Fruit fly (Drosophila melanogaster) whole organism, embryonic: Measurements from ENCODE around the gene Sry-alpha.
A peak's percentile ranks its signal among the peaks of the same experiment; 100 is the strongest.

Experiments used
- BtbVII ChIP-seq: fragments of 200-800 bp; sonication (Bioruptor generic); optimal IDR thresholded peaks from 3 replicates; lab custom pipeline; 2017; ENCODE audit warnings: missing biosample characterization, mild to moderate bottlenecking, missing genetic modification characterization
- CG1024 ChIP-seq: fragments of 200-800 bp; sonication (Bioruptor generic); IDR thresholded peaks from 2 replicates; pipeline ENCODE4 v1.3.6; 2022; ENCODE audit warnings: missing biosample characterization, missing genetic modification characterization
- CG10462 ChIP-seq: fragments of 200-800 bp; sonication (Bioruptor generic); optimal IDR thresholded peaks from 2 replicates; lab custom pipeline; 2016; ENCODE audit warnings: missing biosample characterization, missing genetic modification characterization
- CG11456 ChIP-seq: fragments of 200-800 bp; sonication (Bioruptor generic); IDR thresholded peaks from 3 replicates; pipeline ENCODE4 v1.3.6; 2022; ENCODE audit warnings: missing biosample characterization, missing genetic modification characterization
- CG12299 ChIP-seq: fragments of 200-800 bp; sonication (Bioruptor generic); optimal IDR thresholded peaks from 2 replicates; lab custom pipeline; 2018; ENCODE audit warnings: missing biosample characterization, mild to moderate bottlenecking, missing genetic modification characterization
- CG1233 ChIP-seq: fragments of 200-800 bp; sonication (Bioruptor generic); optimal IDR thresholded peaks from 4 replicates; lab custom pipeline; 2018; ENCODE audit warnings: missing biosample characterization, mild to moderate bottlenecking, missing genetic modification characterization
- CG13296 ChIP-seq: fragments of 200-800 bp; sonication (Bioruptor generic); optimal IDR thresholded peaks from 3 replicates; lab custom pipeline; 2018; ENCODE audit warnings: missing biosample characterization, mild to moderate bottlenecking, missing genetic modification characterization
- CG2678 ChIP-seq: fragments of 200-800 bp; sonication (Bioruptor generic); optimal IDR thresholded peaks from 3 replicates; lab custom pipeline; 2019; ENCODE audit warnings: missing biosample characterization, mild to moderate bottlenecking, missing genetic modification characterization, moderate library complexity
- CG30431 ChIP-seq: fragments of 200-800 bp; sonication (Bioruptor generic); optimal IDR thresholded peaks from 2 replicates; lab custom pipeline; 2017; ENCODE audit warnings: missing biosample characterization, missing genetic modification characterization
- CG34224 ChIP-seq: fragments of 200-800 bp; sonication (Bioruptor generic); IDR thresholded peaks from 3 replicates; pipeline ENCODE4 v1.3.6; 2022; ENCODE audit warnings: missing biosample characterization, missing genetic modification characterization; ENCODE audit not compliant: partially characterized antibody
- CG4282 ChIP-seq: fragments of 200-800 bp; sonication (Bioruptor generic); optimal IDR thresholded peaks from 2 replicates; lab custom pipeline; 2016; ENCODE audit warnings: missing biosample characterization, missing genetic modification characterization
- CG4328 ChIP-seq: fragments of 200-800 bp; sonication (Bioruptor generic); optimal IDR thresholded peaks from 3 replicates; lab custom pipeline; 2017; ENCODE audit warnings: missing biosample characterization, missing genetic modification reagents, missing genetic modification characterization
- CG4424 ChIP-seq: fragments of 200-800 bp; sonication (Bioruptor generic); optimal IDR thresholded peaks from 3 replicates; lab custom pipeline; 2016; ENCODE audit warnings: missing biosample characterization, missing genetic modification characterization
- CG7839 ChIP-seq: fragments of 200-800 bp; sonication (Bioruptor generic); optimal IDR thresholded peaks from 3 replicates; lab custom pipeline; 2018; ENCODE audit warnings: missing biosample characterization, mild to moderate bottlenecking, missing genetic modification characterization, moderate library complexity
- CG8089 ChIP-seq: fragments of 200-800 bp; sonication (Bioruptor generic); optimal IDR thresholded peaks from 3 replicates; lab custom pipeline; 2016; ENCODE audit warnings: missing biosample characterization, missing genetic modification characterization
- CG8478 ChIP-seq: fragments of >200 bp; optimal IDR thresholded peaks from 2 replicates; lab custom pipeline; 2018
- CG8765 ChIP-seq: fragments of 200-800 bp; sonication (Bioruptor generic); IDR thresholded peaks from 2 replicates; pipeline ENCODE4 v1.3.6; 2022; ENCODE audit warnings: missing biosample characterization, missing genetic modification characterization
- CG8944 ChIP-seq: fragments of 200-800 bp; sonication (Bioruptor generic); optimal IDR thresholded peaks from 3 replicates; lab custom pipeline; 2016; ENCODE audit warnings: missing biosample characterization, missing genetic modification characterization
- D ChIP-seq, 2 experiments: fragments of 200-800 bp in 1 of 2; fragments of >200 bp in 1 of 2; sonication (Bioruptor generic) in 1 of 2; optimal IDR thresholded peaks; 2 replicates in 1 of 2; 3 replicates in 1 of 2; lab custom pipeline; 2017; ENCODE audit warnings: mild to moderate bottlenecking in 1 of 2, missing biosample characterization in 1 of 2, missing genetic modification characterization in 1 of 2, missing genetic modification reagents in 1 of 2
- Dbx ChIP-seq: fragments of 200-800 bp; sonication (Bioruptor generic); IDR thresholded peaks from 3 replicates; pipeline ENCODE4 v1.3.6; 2022; ENCODE audit warnings: missing biosample characterization, missing genetic modification characterization
- E2f1 ChIP-seq: fragments of 200-800 bp; sonication (Bioruptor generic); IDR thresholded peaks from 2 replicates; pipeline ENCODE4 v1.3.6; 2022; ENCODE audit warnings: missing biosample characterization, missing genetic modification characterization
- Gsc ChIP-seq: fragments of 200-800 bp; sonication (Bioruptor generic); IDR thresholded peaks from 2 replicates; pipeline ENCODE4 v1.3.6; 2022; ENCODE audit warnings: missing biosample characterization, missing genetic modification characterization
- HLH54F ChIP-seq: fragments of 200-800 bp; sonication (Bioruptor generic); optimal IDR thresholded peaks from 3 replicates; lab custom pipeline; 2016; ENCODE audit warnings: missing biosample characterization, missing genetic modification characterization
- Med ChIP-seq: fragments of 200-800 bp; sonication (Bioruptor generic); peaks from one replicate; lab custom pipeline; 2016; ENCODE audit warnings: missing biosample characterization, missing genetic modification characterization, mild to moderate bottlenecking, inconsistent platforms, moderate library complexity
- Stat92E ChIP-seq, 3 experiments: fragments of >200 bp in 2 of 3; fragments of 200-800 bp in 1 of 3; sonication (Bioruptor generic) in 1 of 3; optimal IDR thresholded peaks; 2 replicates each; lab custom pipeline; 2017 to 2019; ENCODE audit warnings: missing biosample characterization in 3 of 3, missing genetic modification characterization in 3 of 3, mild to moderate bottlenecking in 1 of 3, moderate library complexity in 1 of 3
- Usf ChIP-seq: fragments of 200-800 bp; sonication (Bioruptor generic); optimal IDR thresholded peaks from 2 replicates; lab custom pipeline; 2017; ENCODE audit warnings: missing genotype, missing biosample characterization, missing genetic modification characterization
- Xrp1 ChIP-seq: fragments of 200-800 bp; sonication (Bioruptor generic); IDR thresholded peaks from 2 replicates; pipeline ENCODE4 v1.3.6; 2022; ENCODE audit warnings: missing biosample characterization, missing genetic modification characterization
- al ChIP-seq: fragments of 200-800 bp; sonication (Bioruptor generic); IDR thresholded peaks from 2 replicates; pipeline ENCODE4 v1.3.6; 2022; ENCODE audit warnings: missing biosample characterization, missing genetic modification characterization
- ci ChIP-seq: fragments of 200-800 bp; sonication (Bioruptor generic); IDR thresholded peaks from 3 replicates; pipeline ENCODE4 v1.3.6; 2022; ENCODE audit warnings: missing biosample characterization, missing genetic modification characterization
- corto ChIP-seq: fragments of 200-800 bp; sonication (Bioruptor generic); optimal IDR thresholded peaks from 2 replicates; lab custom pipeline; 2016; ENCODE audit warnings: missing biosample characterization, mild to moderate bottlenecking, missing genetic modification characterization, moderate library complexity
- crp ChIP-seq, 2 experiments: fragments of 200-800 bp; sonication (Bioruptor generic); optimal IDR thresholded peaks; 2 replicates in 1 of 2; 3 replicates in 1 of 2; lab custom pipeline; 2017; ENCODE audit warnings: missing biosample characterization in 2 of 2, missing genetic modification characterization in 2 of 2, mild to moderate bottlenecking in 1 of 2, moderate library complexity in 1 of 2
- dimm ChIP-seq: fragments of 200-800 bp; sonication (Bioruptor generic); IDR thresholded peaks from 2 replicates; pipeline ENCODE4 v1.3.6; 2022; ENCODE audit warnings: missing biosample characterization, missing genetic modification characterization
- en ChIP-seq: fragments of 200-800 bp; sonication (Bioruptor generic); optimal IDR thresholded peaks from 2 replicates; lab custom pipeline; 2016; ENCODE audit warnings: missing biosample characterization, missing genetic modification characterization
- fd64A ChIP-seq: fragments of 200-800 bp; sonication (Bioruptor generic); optimal IDR thresholded peaks from 3 replicates; lab custom pipeline; 2018; ENCODE audit warnings: missing biosample characterization, mild to moderate bottlenecking, missing genetic modification characterization
- fru ChIP-seq: fragments of >200 bp; optimal IDR thresholded peaks from 2 replicates; lab custom pipeline; 2017
- ftz-f1 ChIP-seq: fragments of 200-800 bp; sonication (Bioruptor generic); optimal IDR thresholded peaks from 2 replicates; lab custom pipeline; 2016; ENCODE audit warnings: missing biosample characterization, missing genetic modification characterization
- gem ChIP-seq: fragments of 200-800 bp; sonication (Bioruptor generic); optimal IDR thresholded peaks from 2 replicates; lab custom pipeline; 2019; ENCODE audit warnings: missing biosample characterization, mild to moderate bottlenecking, missing genetic modification characterization, moderate library complexity
- kah ChIP-seq: fragments of 200-800 bp; sonication (Bioruptor generic); optimal IDR thresholded peaks from 2 replicates; lab custom pipeline; 2018; ENCODE audit warnings: missing biosample characterization, mild to moderate bottlenecking, missing genetic modification characterization
- luna ChIP-seq: fragments of 200-800 bp; sonication (Bioruptor generic); optimal IDR thresholded peaks from 2 replicates; lab custom pipeline; 2016; ENCODE audit warnings: missing biosample characterization, missing genetic modification characterization
- pan ChIP-seq, 4 experiments: fragments of >200 bp in 3 of 4; fragments of 200-800 bp in 1 of 4; sonication (Bioruptor generic) in 1 of 4; optimal IDR thresholded peaks in 3 of 4; IDR thresholded peaks in 1 of 4; 2 replicates each; pipeline versions ENCODE4 v1.3.6 to Lab custom; 2017 to 2022; ENCODE audit warnings: missing biosample characterization in 2 of 4, missing genetic modification characterization in 2 of 4, mixed read lengths in 1 of 4
- pb ChIP-seq: fragments of 200-800 bp; sonication (Bioruptor generic); optimal IDR thresholded peaks from 3 replicates; lab custom pipeline; 2016; ENCODE audit warnings: missing biosample characterization, missing genetic modification characterization
- pho ChIP-seq: fragments of 200-800 bp; sonication (Bioruptor generic); optimal IDR thresholded peaks from 2 replicates; lab custom pipeline; 2016; ENCODE audit warnings: missing biosample characterization, missing genetic modification characterization
- pita ChIP-seq: fragments of 200-800 bp; sonication (Bioruptor generic); optimal IDR thresholded peaks from 2 replicates; lab custom pipeline; 2017; ENCODE audit warnings: missing biosample characterization, mild to moderate bottlenecking, missing genetic modification characterization
- repo ChIP-seq: fragments of 200-800 bp; sonication (Bioruptor generic); optimal IDR thresholded peaks from 2 replicates; lab custom pipeline; 2016; ENCODE audit warnings: missing biosample characterization, missing genetic modification characterization
- salm ChIP-seq: fragments of 200-800 bp; sonication (Bioruptor generic); optimal IDR thresholded peaks from 2 replicates; lab custom pipeline; 2018; ENCODE audit warnings: missing biosample characterization, mild to moderate bottlenecking, missing genetic modification characterization
- seq ChIP-seq: fragments of 200-800 bp; sonication (Bioruptor generic); IDR thresholded peaks from 2 replicates; pipeline ENCODE4 v1.3.6; 2022; ENCODE audit warnings: missing biosample characterization, missing genetic modification characterization
- ssp ChIP-seq: fragments of 200-800 bp; sonication (Bioruptor generic); IDR thresholded peaks from 2 replicates; pipeline ENCODE4 v1.3.6; 2022; ENCODE audit warnings: missing biosample characterization, missing genetic modification characterization
- trh ChIP-seq: fragments of 200-800 bp; sonication (Bioruptor generic); optimal IDR thresholded peaks from 2 replicates; lab custom pipeline; 2016; ENCODE audit warnings: missing biosample characterization, missing genetic modification characterization
- vnd ChIP-seq: fragments of 200-800 bp; sonication (Bioruptor generic); IDR thresholded peaks from 3 replicates; pipeline ENCODE4 v1.3.6; 2022; ENCODE audit warnings: missing biosample characterization, missing genetic modification characterization; ENCODE audit not compliant: partially characterized antibody

Gene Sry-alpha

dm6 chr3R:30061154-30061482, 21.6 kb downstream of the Sry-alpha start (continued):
- TF ChIP-seq CG4282 (GFP tag; lab: Kevin White, UChicago), result no peak
- peak; percentile 55 for TF ChIP-seq corto (GFP tag; lab: Kevin White, UChicago)
- peak; percentile 71 for TF ChIP-seq CG8089 (GFP tag; lab: Kevin White, UChicago)
- peak; percentile 85 for TF ChIP-seq CG13296 (GFP tag; lab: Kevin White, UChicago)
- TF ChIP-seq pan (optimal IDR thresholded peaks at IDR 0.05; lab: Kevin White, UChicago), result no peak
- peak in 1 of 2 experiments; percentile 95 for TF ChIP-seq pan (GFP tag; optimal IDR thresholded peaks at IDR 0.05 in 1 of 2, IDR thresholded peaks at IDR 0.05 in 1 of 2)
- TF ChIP-seq Dbx (GFP tag; lab: Robert Waterston, UW), result peak; percentile 64; the same call in 1 of the 3 replicates
- TF ChIP-seq CG4424 (GFP tag; lab: Kevin White, UChicago), result peak; percentile 93
- peak; percentile 62 for TF ChIP-seq CG4328 (GFP tag; lab: Kevin White, UChicago)
- TF ChIP-seq luna (GFP tag; lab: Kevin White, UChicago), result peak; percentile 20
- peak; percentile 78 for TF ChIP-seq dimm (GFP tag; lab: Robert Waterston, UW)
- TF ChIP-seq CG10462, result peak; percentile 60
- TF ChIP-seq CG11456 (GFP tag; lab: Robert Waterston, UW), result peak; percentile 85
- peak; percentile 93 for TF ChIP-seq gem (tag; lab: Kevin White, UChicago)
- no peak for TF ChIP-seq fru
- peak; percentile 95 for TF ChIP-seq CG2678 (tag; lab: Kevin White, UChicago)
- TF ChIP-seq ssp, result peak; percentile 78
- peak; percentile 30 for TF ChIP-seq HLH54F (GFP tag; lab: Kevin White, UChicago)
- no peak for TF ChIP-seq D (optimal IDR thresholded peaks at IDR 0.05; lab: Kevin White, UChicago)
- peak; percentile 93 for TF ChIP-seq D (GFP tag; optimal IDR thresholded peaks at IDR 0.05; lab: Kevin White, UChicago)
- peak; percentile 73 for TF ChIP-seq pb (GFP tag; lab: Kevin White, UChicago)
- no peak for TF ChIP-seq pita (GFP tag; lab: Kevin White, UChicago)
- TF ChIP-seq Usf, result no peak
- peak; percentile 48 for TF ChIP-seq CG12299 (tag; lab: Kevin White, UChicago)
- TF ChIP-seq ftz-f1 (GFP tag; lab: Kevin White, UChicago), result no peak
- TF ChIP-seq salm (tag; lab: Kevin White, UChicago), result peak; percentile 79
- TF ChIP-seq CG8765, result no peak; the same call in 1 of the 2 replicates
- peak; percentile 92 for TF ChIP-seq E2f1 (GFP tag; lab: Robert Waterston, UW)
- peak; percentile 89 for TF ChIP-seq CG8944 (GFP tag; lab: Kevin White, UChicago)
- TF ChIP-seq crp (GFP tag; optimal IDR thresholded peaks at IDR 0.05; lab: Kevin White, UChicago), result peak in 1 of 2 experiments; percentile 2
- peak; percentile 82 for TF ChIP-seq repo (GFP tag; lab: Kevin White, UChicago)
- peak; percentile 46 for TF ChIP-seq pho (GFP tag; lab: Kevin White, UChicago)
- TF ChIP-seq CG7839, result peak; percentile 89
- peak; percentile 67 for TF ChIP-seq Gsc (GFP tag; lab: Robert Waterston, UW)
- TF ChIP-seq trh (GFP tag; lab: Kevin White, UChicago), result peak; percentile 26
- TF ChIP-seq vnd (GFP tag; lab: Robert Waterston, UW), result no peak
- peak; percentile 42 for TF ChIP-seq CG30431 (GFP tag; lab: Kevin White, UChicago)
- peak; percentile 76 for TF ChIP-seq BtbVII
- TF ChIP-seq fd64A (GFP tag; lab: Kevin White, UChicago), result peak; percentile 84
- peak in 1 of 3 experiments; percentile 83 for TF ChIP-seq Stat92E (GFP tag; optimal IDR thresholded peaks at IDR 0.05; lab: Kevin White, UChicago)
- peak; percentile 83 for TF ChIP-seq CG1233 (GFP tag; lab: Kevin White, UChicago)
- TF ChIP-seq Xrp1 (GFP tag; lab: Robert Waterston, UW), result peak; percentile 94
- peak; percentile 97 for TF ChIP-seq Med (GFP tag; lab: Kevin White, UChicago)
- TF ChIP-seq CG1024, result peak; percentile 93
- TF ChIP-seq seq, result peak; percentile 89
- TF ChIP-seq CG8478 (lab: Kevin White, UChicago), result no peak
- TF ChIP-seq kah (GFP tag; lab: Kevin White, UChicago), result peak; percentile 86
- TF ChIP-seq al, result peak; percentile 61
- peak; percentile 97 for TF ChIP-seq ci
- TF ChIP-seq CG34224 (GFP tag; lab: Robert Waterston, UW), result no peak
- TF ChIP-seq en, result peak; percentile 72
